Worm (Caenorhabditis elegans) whole organism, young adult: ENCODE measurements around the gene ctg-2.
A peak's percentile ranks its signal among the peaks of the same experiment; 100 is the strongest.

ENCODE experiments used
- C06A6.2 ChIP-seq: fragments of 200-800 bp; sonication (Bioruptor generic); conservative IDR thresholded peaks from 2 replicates; pipeline ENCODE4 v1.3.6; 2022; ENCODE audit warnings: missing genetic modification characterization, missing compliant biosample characterization
- D2030.7 ChIP-seq: fragments of 200-800 bp; sonication (Bioruptor generic); IDR thresholded peaks from 2 replicates; pipeline ENCODE4 v1.3.6; 2022; ENCODE audit warnings: missing genetic modification reagents, missing genetic modification characterization, missing compliant biosample characterization
- F23B12.7 ChIP-seq: sonication (generic microtip); optimal IDR thresholded peaks from 2 replicates; lab custom pipeline; 2017; ENCODE audit warnings: missing genetic modification characterization, mild to moderate bottlenecking, missing compliant biosample characterization, antibody characterized with exemption, moderate library complexity; ENCODE audit not compliant: insufficient read depth
- F37B4.10 ChIP-seq: fragments of 200-800 bp; sonication (Bioruptor generic); IDR thresholded peaks from 2 replicates; pipeline ENCODE4 v1.3.6; 2022; ENCODE audit warnings: missing genetic modification characterization, missing compliant biosample characterization
- F49E8.2 ChIP-seq: sonication (generic microtip); optimal IDR thresholded peaks from 3 replicates; lab custom pipeline; 2017; ENCODE audit warnings: missing genetic modification characterization, mild to moderate bottlenecking, missing compliant biosample characterization, antibody characterized with exemption, moderate library complexity; ENCODE audit not compliant: insufficient read depth
- F55B11.4 ChIP-seq: sonication (generic microtip); optimal IDR thresholded peaks from 2 replicates; lab custom pipeline; 2016; ENCODE audit warnings: missing compliant biosample characterization, missing genetic modification characterization, borderline replicate concordance; ENCODE audit not compliant: insufficient read depth
- F57C9.4 ChIP-seq: sonication (generic microtip); optimal IDR thresholded peaks from 2 replicates; lab custom pipeline; 2017; ENCODE audit warnings: mild to moderate bottlenecking, missing genetic modification characterization, missing compliant biosample characterization
- Y67H2A.10 ChIP-seq: fragments of 200-800 bp; sonication (Bioruptor generic); conservative IDR thresholded peaks from 2 replicates; pipeline ENCODE4 v1.3.6; 2022; ENCODE audit warnings: missing genetic modification reagents, missing genetic modification characterization, missing compliant biosample characterization
- ZK185.1 ChIP-seq: sonication (generic microtip); optimal IDR thresholded peaks from 2 replicates; lab custom pipeline; 2016; ENCODE audit warnings: mild to moderate bottlenecking, missing genetic modification characterization, missing compliant biosample characterization; ENCODE audit not compliant: poor library complexity, severe bottlenecking
- atf-7 ChIP-seq: sonication (generic microtip); optimal IDR thresholded peaks from 2 replicates; lab custom pipeline; 2017; ENCODE audit warnings: mild to moderate bottlenecking, missing genetic modification characterization, missing compliant biosample characterization
- athp-1 ChIP-seq: sonication (generic microtip); optimal IDR thresholded peaks from 2 replicates; lab custom pipeline; 2017; ENCODE audit warnings: mild to moderate bottlenecking, missing genetic modification characterization, missing compliant biosample characterization
- attf-5 ChIP-seq: fragments of 200-800 bp; sonication (Bioruptor generic); optimal IDR thresholded peaks from 2 replicates; lab custom pipeline; 2018; ENCODE audit warnings: mild to moderate bottlenecking, missing genetic modification characterization, missing compliant biosample characterization
- ccch-3 ChIP-seq: fragments of 200-800 bp; sonication (Bioruptor generic); optimal IDR thresholded peaks from 2 replicates; lab custom pipeline; 2018; ENCODE audit warnings: mild to moderate bottlenecking, missing genetic modification characterization, missing compliant biosample characterization
- cebp-1 ChIP-seq, 2 experiments: fragments of 200-800 bp in 1 of 2; sonication (Bioruptor generic) in 1 of 2; sonication (generic microtip) in 1 of 2; IDR thresholded peaks in 1 of 2; optimal IDR thresholded peaks in 1 of 2; 2 replicates each; pipeline versions ENCODE4 v1.3.6 to Lab custom; 2017 to 2022; ENCODE audit warnings: missing compliant biosample characterization in 2 of 2, missing genetic modification characterization in 2 of 2, mild to moderate bottlenecking in 1 of 2, missing genetic modification reagents in 1 of 2, moderate library complexity in 1 of 2
- ceh-79 ChIP-seq: sonication (generic microtip); optimal IDR thresholded peaks from 2 replicates; lab custom pipeline; 2017; ENCODE audit warnings: mild to moderate bottlenecking, missing genetic modification characterization, missing compliant biosample characterization
- dpff-1 ChIP-seq: sonication (generic microtip); optimal IDR thresholded peaks from 2 replicates; lab custom pipeline; 2017; ENCODE audit warnings: mild to moderate bottlenecking, missing genetic modification characterization, missing compliant biosample characterization
- dpl-1 ChIP-seq: fragments of 150-350 bp; optimal IDR thresholded peaks from 2 replicates; lab custom pipeline; 2014; ENCODE audit warnings: missing biosample characterization, missing genetic modification reagents, missing genetic modification characterization
- efl-1 ChIP-seq: fragments of 150-350 bp; optimal IDR thresholded peaks from 2 replicates; lab custom pipeline; 2014; ENCODE audit warnings: missing biosample characterization, missing genetic modification reagents, missing genetic modification characterization
- egrh-3 ChIP-seq: fragments of 200-800 bp; sonication (Bioruptor generic); IDR thresholded peaks from 2 replicates; pipeline ENCODE4 v1.3.6; 2022; ENCODE audit warnings: missing genetic modification reagents, missing genetic modification characterization, missing compliant biosample characterization
- hlh-12 ChIP-seq: sonication (generic microtip); optimal IDR thresholded peaks from 2 replicates; lab custom pipeline; 2016; ENCODE audit warnings: missing genetic modification characterization, missing compliant biosample characterization
- hmg-1.2 ChIP-seq: fragments of 200-800 bp; sonication (Bioruptor generic); IDR thresholded peaks from 2 replicates; pipeline ENCODE4 v1.3.6; 2022; ENCODE audit warnings: missing genetic modification reagents, missing genetic modification characterization, missing compliant biosample characterization
- hsf-1 ChIP-seq: fragments of 200-800 bp; sonication (Bioruptor generic); IDR thresholded peaks from 2 replicates; pipeline ENCODE4 v1.3.6; 2022; ENCODE audit warnings: missing genetic modification reagents, missing genetic modification characterization, missing compliant biosample characterization
- let-607 ChIP-seq, 2 experiments: fragments of 200-800 bp in 1 of 2; sonication (Bioruptor generic) in 1 of 2; sonication (generic microtip) in 1 of 2; optimal IDR thresholded peaks; 2 replicates each; lab custom pipeline; 2016 to 2018; ENCODE audit warnings: mild to moderate bottlenecking in 2 of 2, missing compliant biosample characterization in 2 of 2, missing genetic modification characterization in 2 of 2, moderate library complexity in 2 of 2, missing genotype in 1 of 2
- lin-26 ChIP-seq: fragments of 200-800 bp; sonication (Bioruptor generic); IDR thresholded peaks from 2 replicates; pipeline ENCODE4 v1.3.6; 2022; ENCODE audit warnings: missing genetic modification reagents, missing genetic modification characterization, missing compliant biosample characterization
- lin-35 ChIP-seq, 3 experiments: fragments of 150-350 bp in 2 of 3; sonication (generic microtip) in 1 of 3; optimal IDR thresholded peaks; 2 replicates each; lab custom pipeline; 2014 to 2018; ENCODE audit warnings: missing biosample characterization in 3 of 3, missing genetic modification characterization in 3 of 3, missing genetic modification reagents in 3 of 3
- lin-54 ChIP-seq: fragments of 200-800 bp; sonication (Bioruptor generic); optimal IDR thresholded peaks from 2 replicates; lab custom pipeline; 2018; ENCODE audit warnings: mild to moderate bottlenecking, missing genetic modification characterization, missing compliant biosample characterization
- lsl-1 ChIP-seq: fragments of 200-800 bp; sonication (Bioruptor generic); optimal IDR thresholded peaks from 2 replicates; lab custom pipeline; 2018; ENCODE audit warnings: mild to moderate bottlenecking, missing genetic modification characterization, moderate library complexity, missing compliant biosample characterization
- lsy-27 ChIP-seq: sonication (generic microtip); optimal IDR thresholded peaks from 2 replicates; lab custom pipeline; 2017; ENCODE audit warnings: missing genetic modification characterization, mild to moderate bottlenecking, missing compliant biosample characterization, antibody characterized with exemption, missing genotype, borderline replicate concordance; ENCODE audit not compliant: insufficient read depth
- madf-10 ChIP-seq: sonication (generic microtip); optimal IDR thresholded peaks from 2 replicates; lab custom pipeline; 2016; ENCODE audit warnings: mild to moderate bottlenecking, missing genetic modification characterization, missing compliant biosample characterization
- mcd-1 ChIP-seq: fragments of 200-800 bp; sonication (Bioruptor generic); IDR thresholded peaks from 2 replicates; pipeline ENCODE4 v1.3.6; 2022; ENCODE audit warnings: missing genetic modification reagents, missing genetic modification characterization, missing compliant biosample characterization
- mes-4 ChIP-seq: sonication (generic microtip); optimal IDR thresholded peaks from 2 replicates; lab custom pipeline; 2016; ENCODE audit warnings: missing genotype, missing genetic modification characterization, missing compliant biosample characterization
- mxl-1 ChIP-seq: sonication (generic microtip); optimal IDR thresholded peaks from 2 replicates; lab custom pipeline; 2016; ENCODE audit warnings: missing genetic modification characterization, missing compliant biosample characterization
- nfyb-1 ChIP-seq: fragments of 200-800 bp; sonication (Bioruptor generic); IDR thresholded peaks from 2 replicates; pipeline ENCODE4 v1.3.6; 2022; ENCODE audit warnings: missing genetic modification reagents, missing genetic modification characterization, missing compliant biosample characterization
- nhr-80 ChIP-seq: sonication (generic microtip); optimal IDR thresholded peaks from 2 replicates; lab custom pipeline; 2016; ENCODE audit warnings: missing genetic modification characterization, missing compliant biosample characterization
- pha-4 ChIP-seq: fragments of 150-350 bp; sonication (generic microtip); optimal IDR thresholded peaks from 2 replicates; lab custom pipeline; 2014; ENCODE audit warnings: missing biosample characterization, missing genetic modification reagents, missing genetic modification characterization
- repo-1 ChIP-seq: sonication (generic microtip); optimal IDR thresholded peaks from 2 replicates; lab custom pipeline; 2017; ENCODE audit warnings: mild to moderate bottlenecking, missing genetic modification characterization, missing compliant biosample characterization
- snpc-1.1 ChIP-seq: sonication (generic microtip); optimal IDR thresholded peaks from 2 replicates; lab custom pipeline; 2017; ENCODE audit warnings: missing genetic modification characterization, mild to moderate bottlenecking, missing compliant biosample characterization, antibody characterized with exemption, moderate library complexity, missing genotype, missing genetic modification reagents; ENCODE audit not compliant: insufficient read depth
- tbx-9 ChIP-seq: sonication (generic microtip); optimal IDR thresholded peaks from 2 replicates; lab custom pipeline; 2016; ENCODE audit warnings: borderline replicate concordance, missing genetic modification characterization, inconsistent platforms, missing compliant biosample characterization
- unc-130 ChIP-seq: sonication (generic microtip); optimal IDR thresholded peaks from 2 replicates; lab custom pipeline; 2016; ENCODE audit warnings: missing genetic modification reagents, missing genetic modification characterization, missing compliant biosample characterization
- zim-3 ChIP-seq: sonication (generic microtip); optimal IDR thresholded peaks from 2 replicates; lab custom pipeline; 2017; ENCODE audit warnings: mild to moderate bottlenecking, missing genetic modification characterization, moderate library complexity, missing compliant biosample characterization
- ztf-25 ChIP-seq: fragments of 200-800 bp; sonication (Bioruptor generic); IDR thresholded peaks from 2 replicates; pipeline ENCODE4 v1.3.6; 2022; ENCODE audit warnings: missing genetic modification reagents, missing genetic modification characterization, missing compliant biosample characterization
- ztf-28 ChIP-seq: fragments of 200-800 bp; sonication (Bioruptor generic); IDR thresholded peaks from 2 replicates; pipeline ENCODE4 v1.3.6; 2022; ENCODE audit warnings: missing genetic modification reagents, missing genetic modification characterization, missing compliant biosample characterization
- ztf-3 ChIP-seq: fragments of 200-800 bp; sonication (Bioruptor generic); optimal IDR thresholded peaks from 2 replicates; lab custom pipeline; 2018; ENCODE audit warnings: mild to moderate bottlenecking, missing genetic modification characterization, missing compliant biosample characterization

ctg-2 gene

DNA sequence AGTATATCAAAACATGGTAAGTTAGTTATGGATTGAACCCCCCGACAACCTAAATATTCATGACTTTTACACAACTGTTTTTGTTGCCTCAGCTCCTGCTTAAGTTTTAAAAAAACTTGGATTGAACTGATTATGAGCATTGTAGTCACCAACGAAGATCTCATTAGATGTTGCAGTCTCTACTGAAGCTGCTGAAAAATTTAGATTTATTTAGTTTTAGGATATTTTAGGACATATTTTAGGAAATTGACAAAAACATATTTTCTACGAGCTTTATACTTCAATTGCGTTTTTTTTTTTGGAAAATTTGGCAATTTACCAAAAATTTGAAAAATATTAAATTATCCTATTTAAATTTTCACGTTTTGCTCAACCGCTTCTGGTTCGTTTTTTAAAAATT, 47.1 kb downstream of the ctg-2 start, which contains the start of gene F54C9.14:
Gene F54C9.14, plus strand, starts transcription at position 301 of the 400 bp plus-strand sequence.
- TF ChIP-seq hsf-1 (GFP tag; lab: Robert Waterston, UW) (no peak), lin-26 (GFP tag; lab: Robert Waterston, UW) (no peak), ceh-79 (tag; lab: Kevin White, UChicago) (no peak), attf-5 (GFP tag; lab: Kevin White, UChicago) (no peak), dpff-1 (tag; lab: Kevin White, UChicago) (no peak), dpl-1 (GFP tag; lab: Kevin White, UChicago) (no peak), pha-4 (tag; lab: Kevin White, UChicago) (no peak), F23B12.7 (tag; lab: Kevin White, UChicago) (no peak)

DNA sequence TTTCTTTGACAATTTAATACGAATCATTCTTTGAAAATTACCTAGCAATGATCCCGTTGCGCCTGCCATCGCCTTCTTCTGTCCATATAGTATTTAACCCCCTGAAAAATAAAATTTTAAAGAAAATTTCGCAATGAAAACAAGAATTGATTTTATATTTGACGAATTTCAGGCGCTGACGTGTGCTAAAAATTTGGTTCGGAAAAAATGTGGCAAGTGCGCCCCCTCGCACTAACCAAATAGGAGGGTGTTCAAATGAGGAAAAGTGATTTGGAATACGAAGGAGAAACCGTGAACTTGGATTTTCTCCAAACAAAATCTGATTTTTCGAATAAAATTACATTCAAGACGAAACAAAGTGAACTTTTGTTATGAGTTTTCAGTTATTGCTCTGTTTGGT, 51.2 kb downstream of the ctg-2 start, which contains the start of gene stc-1:
Gene stc-1, minus strand, starts transcription at position 101 of the 400 bp plus-strand sequence.
- TF ChIP-seq snpc-1.1 (tag; lab: Kevin White, UChicago) (no peak), lsy-27 (tag; lab: Kevin White, UChicago) (no peak), F49E8.2 (tag; lab: Kevin White, UChicago) (no peak), F37B4.10 (no peak), lin-54 (GFP tag; lab: Kevin White, UChicago) (peak; percentile 35), lin-35 (GFP tag; optimal IDR thresholded peaks at IDR 0.05; lab: Kevin White, UChicago) (peak in 1 of 3 experiments; percentile 2), D2030.7 (GFP tag; lab: Robert Waterston, UW) (no peak), athp-1 (tag; lab: Kevin White, UChicago) (no peak), madf-10 (tag; lab: Kevin White, UChicago) (no peak), hmg-1.2 (GFP tag; lab: Robert Waterston, UW) (no peak), mxl-1 (tag; lab: Kevin White, UChicago) (no peak), egrh-3 (GFP tag; lab: Robert Waterston, UW) (no peak), F55B11.4 (tag; lab: Kevin White, UChicago) (no peak), repo-1 (peak; percentile 17), efl-1 (GFP tag; lab: Kevin White, UChicago) (no peak), Y67H2A.10 (GFP tag; lab: Robert Waterston, UW) (no peak), zim-3 (tag; lab: Kevin White, UChicago) (no peak), let-607 (tag; optimal IDR thresholded peaks at IDR 0.05; lab: Kevin White, UChicago) (peak; percentile 35 to 68), nfyb-1 (GFP tag; lab: Robert Waterston, UW) (no peak), mcd-1 (GFP tag; lab: Robert Waterston, UW) (peak; percentile 67), C06A6.2 (no peak), tbx-9 (tag; lab: Kevin White, UChicago) (no peak), ccch-3 (GFP tag; lab: Kevin White, UChicago) (no peak), F57C9.4 (tag; lab: Kevin White, UChicago) (no peak), ceh-79 (tag; lab: Kevin White, UChicago) (no peak), ZK185.1 (tag; lab: Kevin White, UChicago) (peak; percentile 30), nhr-80 (tag; lab: Kevin White, UChicago) (peak; percentile 17), hlh-12 (tag; lab: Kevin White, UChicago) (no peak), ztf-28 (GFP tag; lab: Robert Waterston, UW) (no peak), ztf-25 (GFP tag; lab: Robert Waterston, UW) (no peak), mes-4 (tag; lab: Kevin White, UChicago) (no peak), cebp-1 (GFP tag; IDR thresholded peaks at IDR 0.05; lab: Robert Waterston, UW) (peak; percentile 19; the same call in 1 of the 2 replicates), cebp-1 (tag; optimal IDR thresholded peaks at IDR 0.05; lab: Kevin White, UChicago) (peak; percentile 76), atf-7 (tag; lab: Kevin White, UChicago) (no peak), ztf-3 (GFP tag; lab: Kevin White, UChicago) (no peak), attf-5 (GFP tag; lab: Kevin White, UChicago) (peak; percentile 28), lsl-1 (GFP tag; lab: Kevin White, UChicago) (no peak), F23B12.7 (tag; lab: Kevin White, UChicago) (peak; percentile 1), unc-130 (no peak)
